Worm (Caenorhabditis elegans) whole organism, L4 larva: Measurements from ENCODE around the gene odd-2.

Experiments used
- F44E2.7 ChIP-seq: fragments of 200-800 bp; sonication (Bioruptor generic); IDR thresholded peaks from 2 replicates; pipeline ENCODE4 v2.1.2; 2022; ENCODE audit warnings: missing genetic modification characterization, missing compliant biosample characterization
- fos-1 ChIP-seq: fragments of 150-350 bp; optimal IDR thresholded peaks from 2 replicates; lab custom pipeline; 2014; ENCODE audit warnings: missing biosample characterization, missing genetic modification characterization
- nhr-11 ChIP-seq: fragments of 150-350 bp; optimal IDR thresholded peaks from 2 replicates; lab custom pipeline; 2014; ENCODE audit warnings: missing biosample characterization, missing genetic modification characterization
- nhr-28 ChIP-seq: fragments of 150-350 bp; optimal IDR thresholded peaks from 2 replicates; lab custom pipeline; 2014; ENCODE audit warnings: missing biosample characterization, missing genetic modification characterization
- unc-62 ChIP-seq, 3 experiments: fragments of 150-350 bp in 1 of 3; sonication (generic microtip); optimal IDR thresholded peaks in 2 of 3; peaks in 1 of 3; 1 replicate in 1 of 3; 2 replicates in 2 of 3; lab custom pipeline; 2014 to 2017; ENCODE audit warnings: missing biosample characterization in 3 of 3, missing genetic modification characterization in 3 of 3, missing genetic modification reagents in 3 of 3, missing genotype in 1 of 3

DNA sequence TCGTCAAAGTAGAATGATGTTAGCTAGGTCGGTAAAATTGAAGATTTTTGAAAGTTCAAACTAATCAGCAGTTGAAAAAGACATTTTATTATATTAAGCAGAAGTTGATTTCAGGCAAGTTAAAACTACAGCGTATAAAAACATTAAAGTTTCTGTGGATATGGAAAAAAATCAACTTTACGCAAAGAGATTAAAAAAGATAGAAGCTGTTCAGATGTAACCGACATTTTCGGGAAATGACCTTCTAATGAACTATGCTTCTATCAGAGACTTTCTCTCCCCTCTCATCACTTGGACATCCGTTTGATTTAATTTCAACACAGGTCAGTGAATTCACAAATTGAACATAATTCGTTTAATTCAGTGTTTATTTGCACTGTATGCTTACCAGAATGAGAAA lies 20.0 kb upstream of the odd-2 start, which contains the start of gene T13C5.7:
- TF ChIP-seq unc-62 (GFP tag; optimal IDR thresholded peaks at IDR 0.05 in 1 of 2; lab: Kevin White, UChicago) = no peak
- TF ChIP-seq unc-62 (tag; optimal IDR thresholded peaks at IDR 0.05; lab: Kevin White, UChicago) = no peak
- TF ChIP-seq nhr-28 (tag; lab: Kevin White, UChicago) = no peak
- TF ChIP-seq fos-1 (tag; lab: Kevin White, UChicago) = no peak
- no peak for TF ChIP-seq nhr-11 (tag; lab: Kevin White, UChicago)
- no peak for TF ChIP-seq F44E2.7
